Worm (Caenorhabditis elegans): ENCODE data around the gene C18A11.4.

The C18A11.4 gene

DNA sequence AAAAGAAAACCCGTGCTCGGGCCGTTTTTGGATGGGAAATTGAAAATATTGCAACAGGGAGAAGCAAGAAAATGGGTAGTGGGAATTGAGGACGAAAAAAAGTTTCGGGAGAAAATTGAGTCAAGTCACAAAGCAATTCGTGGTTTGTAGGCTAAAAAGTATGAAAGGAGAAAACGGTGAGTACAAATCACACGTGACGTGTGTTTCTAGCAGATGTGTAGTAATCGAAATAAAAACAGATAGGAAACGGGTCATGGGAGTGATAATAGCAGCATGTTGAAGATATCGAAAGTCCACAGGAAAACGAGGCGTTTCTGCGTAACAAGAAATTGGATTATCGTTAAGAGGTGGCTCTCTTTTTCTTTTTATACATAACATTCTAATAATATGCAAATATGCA, 44.6 kb downstream of the C18A11.4 start (continued):
- TF ChIP-seq madf-5 (GFP tag; IDR thresholded peaks at IDR 0.05) (no peak), unc-130 (GFP tag; optimal IDR thresholded peaks at IDR 0.05) (no peak), F10B5.3 (tag; optimal IDR thresholded peaks at IDR 0.05) (no peak), daf-12 (tag; optimal IDR thresholded peaks at IDR 0.05) (no peak), lin-38 (GFP tag; IDR thresholded peaks at IDR 0.05) (no peak), duxl-1 (tag; optimal IDR thresholded peaks at IDR 0.05; ENCODE audit: poor library complexity) (no peak), unc-39 (tag; optimal IDR thresholded peaks at IDR 0.05) (no peak), ceh-32 (tag; optimal IDR thresholded peaks at IDR 0.05; ENCODE audit: poor library complexity) (no peak), gei-8 (GFP tag; optimal IDR thresholded peaks at IDR 0.05) (peak; percentile 32), set-16 (GFP tag; IDR thresholded peaks at IDR 0.05) (no peak), Y105C5A.15 (GFP tag; IDR thresholded peaks at IDR 0.05) (no peak), nhr-237 (tag; optimal IDR thresholded peaks at IDR 0.05) (no peak), lin-29 (GFP tag; IDR thresholded peaks at IDR 0.05) (no peak), snpc-4 (tag; optimal IDR thresholded peaks at IDR 0.05) (no peak), nhr-25 (tag; optimal IDR thresholded peaks at IDR 0.05; ENCODE audit: borderline replicate concordance, insufficient read depth) (no peak), hmg-1.1 (GFP tag; IDR thresholded peaks at IDR 0.05) (no peak), hif-1 (tag; optimal IDR thresholded peaks at IDR 0.05) (peak in 1 of 2 experiments; percentile 2), ceh-28 (tag; optimal IDR thresholded peaks at IDR 0.05) (no peak), ctbp-1 (GFP tag; IDR thresholded peaks at IDR 0.05) (no peak), rbr-2 (tag; optimal IDR thresholded peaks at IDR 0.05) (no peak), nhr-42 (GFP tag; IDR thresholded peaks at IDR 0.05) (no peak), nhr-28 (tag; optimal IDR thresholded peaks at IDR 0.05) (peak; percentile 81), ZK337.2 (GFP tag; IDR thresholded peaks at IDR 0.05) (no peak), nhr-111 (GFP tag; optimal IDR thresholded peaks at IDR 0.05) (no peak), lin-39 (tag; optimal IDR thresholded peaks at IDR 0.05) (no peak), lin-13 (GFP tag; optimal IDR thresholded peaks at IDR 0.05) (no peak), mdl-1 (tag; optimal IDR thresholded peaks at IDR 0.05) (peak in 1 of 2 experiments; percentile 47), dpl-1 (GFP tag; optimal IDR thresholded peaks at IDR 0.05) (no peak), dmd-6 (GFP tag; IDR thresholded peaks at IDR 0.05) (peak; percentile 9; the same call in 1 of the 2 replicates), nhr-77 (tag; optimal IDR thresholded peaks at IDR 0.05) (no peak), dve-1 (tag; optimal IDR thresholded peaks at IDR 0.05; ENCODE audit: insufficient read depth) (no peak), skn-1 (tag; optimal IDR thresholded peaks at IDR 0.05) (no peak), Y48G9A.11 (GFP tag; IDR thresholded peaks at IDR 0.05) (no peak), zfp-3 (GFP tag; conservative IDR thresholded peaks at IDR 0.05) (no peak), mes-2 (tag; optimal IDR thresholded peaks at IDR 0.05; ENCODE audit: poor library complexity, severe bottlenecking) (no peak), F26F4.8 (GFP tag; conservative IDR thresholded peaks at IDR 0.05) (no peak), nhr-48 (tag; optimal IDR thresholded peaks at IDR 0.05) (peak; percentile 43), saeg-2 (GFP tag; IDR thresholded peaks at IDR 0.05) (no peak), ceh-20 (GFP tag; IDR thresholded peaks at IDR 0.05) (no peak), attf-4 (tag; optimal IDR thresholded peaks at IDR 0.05) (no peak), pqm-1 (tag; optimal IDR thresholded peaks at IDR 0.05) (no peak), ama-1 (optimal IDR thresholded peaks at IDR 0.05) (no peak), daf-19 (GFP tag; conservative IDR thresholded peaks at IDR 0.05) (no peak), dmd-8 (GFP tag; IDR thresholded peaks at IDR 0.05) (no peak), zfp-2 (tag; optimal IDR thresholded peaks at IDR 0.05) (no peak), egl-27 (tag; optimal IDR thresholded peaks at IDR 0.05) (no peak), vab-7 (GFP tag; IDR thresholded peaks at IDR 0.05) (no peak), nhr-10 (tag; optimal IDR thresholded peaks at IDR 0.05) (no peak), fkh-10 (GFP tag; optimal IDR thresholded peaks at IDR 0.05) (no peak), zip-11 (GFP tag; IDR thresholded peaks at IDR 0.05) (no peak), mxl-3 (GFP tag; optimal IDR thresholded peaks at IDR 0.05) (peak; percentile 45), cey-2 (tag; optimal IDR thresholded peaks at IDR 0.05; ENCODE audit: borderline replicate concordance, insufficient read depth) (no peak)

Measured in whole organism, L4 larva.